Fruit fly (Drosophila melanogaster) whole organism, embryonic: ENCODE data around the gene CG12017.

Experiments used
- Atf-2 ChIP-seq: fragments of 200-800 bp; sonication (Bioruptor generic); optimal IDR thresholded peaks from 2 replicates; lab custom pipeline; 2016; ENCODE audit warnings: missing biosample characterization, missing genetic modification characterization
- CG10366 ChIP-seq: fragments of 200-800 bp; sonication (Bioruptor generic); IDR thresholded peaks from 2 replicates; pipeline ENCODE4 v1.3.6; 2022; ENCODE audit warnings: missing biosample characterization, missing genetic modification characterization
- CG10431 ChIP-seq: fragments of 200-800 bp; sonication (Bioruptor generic); optimal IDR thresholded peaks from 3 replicates; lab custom pipeline; 2018; ENCODE audit warnings: missing biosample characterization, mild to moderate bottlenecking, missing genetic modification characterization
- CG13624 ChIP-seq: fragments of 200-800 bp; sonication (Bioruptor generic); optimal IDR thresholded peaks from 2 replicates; lab custom pipeline; 2016; ENCODE audit warnings: missing biosample characterization, missing genetic modification characterization
- CG15073 ChIP-seq: fragments of 200-800 bp; sonication (Bioruptor generic); optimal IDR thresholded peaks from 2 replicates; lab custom pipeline; 2016; ENCODE audit warnings: missing biosample characterization, missing genetic modification characterization
- CG1602 ChIP-seq: fragments of 200-800 bp; sonication (Bioruptor generic); optimal IDR thresholded peaks from 3 replicates; lab custom pipeline; 2016; ENCODE audit warnings: missing biosample characterization, missing genetic modification characterization
- CG16779 ChIP-seq: fragments of 200-800 bp; sonication (Bioruptor generic); IDR thresholded peaks from 2 replicates; pipeline ENCODE4 v1.3.6; 2022; ENCODE audit warnings: missing biosample characterization, missing genetic modification characterization
- CG17359 ChIP-seq: fragments of 200-800 bp; sonication (Bioruptor generic); optimal IDR thresholded peaks from 3 replicates; lab custom pipeline; 2018; ENCODE audit warnings: missing biosample characterization, mild to moderate bottlenecking, missing genetic modification characterization, moderate library complexity
- CG17612 ChIP-seq: fragments of 200-800 bp; sonication (Bioruptor generic); IDR thresholded peaks from 2 replicates; pipeline ENCODE4 v1.3.6; 2022; ENCODE audit warnings: missing biosample characterization, missing genetic modification characterization
- CG17912 ChIP-seq: fragments of 200-800 bp; sonication (Bioruptor generic); optimal IDR thresholded peaks from 2 replicates; lab custom pipeline; 2018; ENCODE audit warnings: missing biosample characterization, mild to moderate bottlenecking, missing genetic modification characterization
- CG2129 ChIP-seq: fragments of 200-800 bp; sonication (Bioruptor generic); IDR thresholded peaks from 2 replicates; pipeline ENCODE4 v1.3.6; 2022; ENCODE audit warnings: missing biosample characterization, missing genetic modification characterization; ENCODE audit not compliant: partially characterized antibody
- CG33557 ChIP-seq: fragments of 200-800 bp; sonication (Bioruptor generic); optimal IDR thresholded peaks from 2 replicates; lab custom pipeline; 2019; ENCODE audit warnings: missing biosample characterization, mild to moderate bottlenecking, missing genetic modification characterization, moderate library complexity
- CG4404 ChIP-seq: fragments of 200-800 bp; sonication (Bioruptor generic); IDR thresholded peaks from 2 replicates; pipeline ENCODE4 v1.3.6; 2022; ENCODE audit warnings: missing biosample characterization, missing genetic modification characterization
- CG4707 ChIP-seq: fragments of 200-800 bp; sonication (Bioruptor generic); optimal IDR thresholded peaks from 2 replicates; lab custom pipeline; 2018; ENCODE audit warnings: missing biosample characterization, mild to moderate bottlenecking, missing genetic modification characterization, moderate library complexity
- CG6254 ChIP-seq: fragments of 200-800 bp; sonication (Bioruptor generic); optimal IDR thresholded peaks from 3 replicates; lab custom pipeline; 2017; ENCODE audit warnings: mild to moderate bottlenecking, missing biosample characterization, missing genetic modification reagents, missing genetic modification characterization
- CG7839 ChIP-seq: fragments of 200-800 bp; sonication (Bioruptor generic); optimal IDR thresholded peaks from 3 replicates; lab custom pipeline; 2018; ENCODE audit warnings: missing biosample characterization, mild to moderate bottlenecking, missing genetic modification characterization, moderate library complexity
- CG7928 ChIP-seq: fragments of 200-800 bp; sonication (Bioruptor generic); optimal IDR thresholded peaks from 2 replicates; lab custom pipeline; 2017; ENCODE audit warnings: missing biosample characterization, mild to moderate bottlenecking, missing genetic modification characterization
- CG8924 ChIP-seq: fragments of 200-800 bp; optimal IDR thresholded peaks from 3 replicates; lab custom pipeline; 2019; ENCODE audit warnings: missing biosample characterization, mild to moderate bottlenecking, missing genetic modification characterization, moderate library complexity
- CG9817 ChIP-seq: fragments of 200-800 bp; sonication (Bioruptor generic); optimal IDR thresholded peaks from 2 replicates; lab custom pipeline; 2018; ENCODE audit warnings: missing biosample characterization, mild to moderate bottlenecking, missing genetic modification characterization, moderate library complexity
- Elba2 ChIP-seq: fragments of 200-800 bp; sonication (Bioruptor generic); optimal IDR thresholded peaks from 3 replicates; lab custom pipeline; 2016; ENCODE audit warnings: missing biosample characterization, missing genetic modification characterization
- HLH3B ChIP-seq: fragments of 200-800 bp; sonication (Bioruptor generic); IDR thresholded peaks from 2 replicates; pipeline ENCODE4 v1.3.6; 2022; ENCODE audit warnings: missing biosample characterization, missing genetic modification characterization
- HLH4C ChIP-seq: fragments of 200-800 bp; sonication (Bioruptor generic); IDR thresholded peaks from 3 replicates; pipeline ENCODE4 v1.3.6; 2022; ENCODE audit warnings: missing biosample characterization, missing genetic modification characterization; ENCODE audit not compliant: partially characterized antibody
- Hr39 ChIP-seq: fragments of >200 bp; optimal IDR thresholded peaks from 2 replicates; lab custom pipeline; 2017
- MBD-R2 ChIP-seq: fragments of 200-800 bp; sonication (Bioruptor generic); IDR thresholded peaks from 2 replicates; pipeline ENCODE4 v1.3.6; 2022; ENCODE audit warnings: missing biosample characterization, missing genetic modification characterization
- Mes4 ChIP-seq: fragments of 200-800 bp; sonication (Bioruptor generic); optimal IDR thresholded peaks from 2 replicates; lab custom pipeline; 2016; ENCODE audit warnings: missing biosample characterization, missing genetic modification characterization
- Nf-YA ChIP-seq: fragments of 200-800 bp; sonication (Bioruptor generic); IDR thresholded peaks from 2 replicates; pipeline ENCODE4 v1.3.6; 2022; ENCODE audit warnings: missing biosample characterization, missing genetic modification characterization
- Opbp ChIP-seq: fragments of 200-800 bp; sonication (Bioruptor generic); IDR thresholded peaks from 3 replicates; pipeline ENCODE4 v1.3.6; 2022; ENCODE audit warnings: missing biosample characterization, missing genetic modification characterization; ENCODE audit not compliant: partially characterized antibody
- Poxn ChIP-seq: fragments of 200-800 bp; sonication (Bioruptor generic); IDR thresholded peaks from 2 replicates; pipeline ENCODE4 v1.3.6; 2022; ENCODE audit warnings: missing biosample characterization, missing genetic modification characterization
- Ptx1 ChIP-seq: fragments of 200-800 bp; sonication (Bioruptor generic); IDR thresholded peaks from 2 replicates; pipeline ENCODE4 v1.3.6; 2022; ENCODE audit warnings: missing biosample characterization, missing genetic modification characterization
- Sox102F ChIP-seq: fragments of 200-800 bp; sonication (Bioruptor generic); optimal IDR thresholded peaks from 2 replicates; lab custom pipeline; 2018; ENCODE audit warnings: missing biosample characterization, mild to moderate bottlenecking, missing genetic modification characterization, moderate library complexity
- Sry-δ ChIP-seq: fragments of 200-800 bp; sonication (Bioruptor generic); optimal IDR thresholded peaks from 2 replicates; lab custom pipeline; 2016; ENCODE audit warnings: missing biosample characterization, missing genetic modification characterization
- Stat92E ChIP-seq, 3 experiments: fragments of >200 bp in 2 of 3; fragments of 200-800 bp in 1 of 3; sonication (Bioruptor generic) in 1 of 3; optimal IDR thresholded peaks; 2 replicates each; lab custom pipeline; 2017 to 2019; ENCODE audit warnings: missing biosample characterization in 3 of 3, missing genetic modification characterization in 3 of 3, mild to moderate bottlenecking in 1 of 3, moderate library complexity in 1 of 3
- ash1 ChIP-seq: fragments of 200-800 bp; sonication (Bioruptor generic); optimal IDR thresholded peaks from 2 replicates; lab custom pipeline; 2018; ENCODE audit warnings: missing biosample characterization, mild to moderate bottlenecking, missing genetic modification characterization
- bigmax ChIP-seq: fragments of 200-800 bp; sonication (Bioruptor generic); optimal IDR thresholded peaks from 2 replicates; lab custom pipeline; 2018; ENCODE audit warnings: missing biosample characterization, mild to moderate bottlenecking, missing genetic modification characterization
- dati ChIP-seq: fragments of 200-800 bp; sonication (Bioruptor generic); IDR thresholded peaks from 2 replicates; pipeline ENCODE4 v1.3.6; 2022; ENCODE audit warnings: missing biosample characterization, missing genetic modification characterization
- esg ChIP-seq: fragments of 200-800 bp; sonication (Bioruptor generic); conservative IDR thresholded peaks from 2 replicates; pipeline ENCODE4 v1.3.6; 2022; ENCODE audit warnings: missing biosample characterization, missing genetic modification characterization
- fd102C ChIP-seq: fragments of 200-800 bp; sonication (Bioruptor generic); optimal IDR thresholded peaks from 2 replicates; lab custom pipeline; 2018; ENCODE audit warnings: missing biosample characterization, mild to moderate bottlenecking, missing genetic modification characterization, moderate library complexity
- fru ChIP-seq: fragments of >200 bp; optimal IDR thresholded peaks from 2 replicates; lab custom pipeline; 2017
- grn ChIP-seq: fragments of 200-800 bp; sonication (Bioruptor generic); optimal IDR thresholded peaks from 3 replicates; lab custom pipeline; 2017; ENCODE audit warnings: missing biosample characterization, missing genetic modification characterization
- ham ChIP-seq: fragments of 200-800 bp; sonication (Bioruptor generic); IDR thresholded peaks from 2 replicates; pipeline ENCODE4 v1.3.6; 2022; ENCODE audit warnings: missing biosample characterization, missing genetic modification characterization
- hb ChIP-seq: fragments of 200-800 bp; sonication (Bioruptor generic); IDR thresholded peaks from 3 replicates; pipeline ENCODE4 v1.3.6; 2022; ENCODE audit warnings: missing biosample characterization, missing genetic modification characterization; ENCODE audit not compliant: partially characterized antibody
- onecut ChIP-seq: fragments of 200-800 bp; sonication (Bioruptor generic); IDR thresholded peaks from 2 replicates; pipeline ENCODE4 v1.3.6; 2022; ENCODE audit warnings: missing biosample characterization, missing genetic modification characterization
- pita ChIP-seq: fragments of 200-800 bp; sonication (Bioruptor generic); optimal IDR thresholded peaks from 2 replicates; lab custom pipeline; 2017; ENCODE audit warnings: missing biosample characterization, mild to moderate bottlenecking, missing genetic modification characterization
- sd ChIP-seq: fragments of 200-800 bp; sonication (Bioruptor generic); optimal IDR thresholded peaks from 3 replicates; lab custom pipeline; 2018; ENCODE audit warnings: missing biosample characterization, mild to moderate bottlenecking, missing genetic modification characterization, moderate library complexity
- sens-2 ChIP-seq: fragments of 200-800 bp; sonication (Bioruptor generic); IDR thresholded peaks from 2 replicates; pipeline ENCODE4 v1.3.6; 2022; ENCODE audit warnings: missing biosample characterization, missing genetic modification characterization
- shn ChIP-seq: fragments of 200-800 bp; sonication (Bioruptor generic); optimal IDR thresholded peaks from 3 replicates; lab custom pipeline; 2016; ENCODE audit warnings: missing biosample characterization, missing genetic modification characterization
- so ChIP-seq: fragments of 200-800 bp; sonication (Bioruptor generic); IDR thresholded peaks from 3 replicates; pipeline ENCODE4 v1.3.6; 2022; ENCODE audit warnings: missing biosample characterization, missing genetic modification characterization
- tx ChIP-seq: fragments of 200-800 bp; sonication (Bioruptor generic); optimal IDR thresholded peaks from 2 replicates; lab custom pipeline; 2016; ENCODE audit warnings: missing biosample characterization, missing genetic modification characterization
- unpg ChIP-seq: fragments of 200-800 bp; sonication (Bioruptor generic); optimal IDR thresholded peaks from 3 replicates; lab custom pipeline; 2018; ENCODE audit warnings: missing biosample characterization, mild to moderate bottlenecking, missing genetic modification characterization, moderate library complexity
- zfh2 ChIP-seq: fragments of 200-800 bp; sonication (Bioruptor generic); optimal IDR thresholded peaks from 2 replicates; lab custom pipeline; 2016; ENCODE audit warnings: missing biosample characterization, missing genetic modification characterization

The CG12017 gene

DNA sequence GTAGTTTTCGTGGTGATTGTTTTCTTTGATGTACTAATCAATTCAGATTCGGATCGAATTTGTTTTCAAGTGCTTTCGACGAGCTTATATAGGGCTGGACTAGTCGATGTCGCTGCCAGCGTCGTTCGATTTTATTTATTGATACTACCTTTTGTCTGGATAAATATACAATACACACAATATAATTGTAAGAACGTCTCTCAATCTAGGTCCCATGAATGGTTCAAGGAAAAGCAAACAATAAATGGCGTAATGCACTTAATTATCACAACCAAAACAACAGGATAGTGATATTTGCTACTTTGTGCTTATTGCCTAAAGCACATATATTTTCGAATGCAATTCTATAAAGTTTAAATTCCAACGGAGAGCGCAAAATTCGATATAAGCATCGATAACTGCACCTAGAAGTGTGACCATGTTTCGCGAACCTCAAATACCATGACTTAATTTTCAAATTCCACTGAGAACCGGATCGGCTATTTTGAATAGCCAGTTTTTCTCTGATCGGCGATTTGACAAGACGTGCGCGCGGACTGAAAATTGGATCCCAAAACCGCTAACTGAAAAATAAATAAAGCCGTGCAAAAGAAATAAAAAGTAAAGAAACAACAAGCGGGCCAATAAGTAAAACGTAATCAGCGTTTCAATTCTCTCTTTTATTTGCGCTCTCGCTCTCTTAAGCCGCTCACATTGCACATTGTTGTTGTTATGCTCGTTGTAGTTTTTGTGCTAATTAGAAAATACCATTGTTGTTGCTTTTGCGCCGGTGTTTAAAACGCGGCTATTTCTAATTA lies 56.5 kb downstream of the CG12017 start, which contains the start of the genes Drsl6 and kst (continued):
- TF ChIP-seq CG17359 (tag; lab: Kevin White, UChicago) (peak; percentile 34), Mes4 (GFP tag; lab: Kevin White, UChicago) (no peak), Poxn (GFP tag; lab: Robert Waterston, UW) (no peak), tx (GFP tag; lab: Kevin White, UChicago) (no peak), ham (no peak), Elba2 (GFP tag; lab: Kevin White, UChicago) (peak; percentile 94), shn (GFP tag; lab: Kevin White, UChicago) (no peak), so (GFP tag; lab: Robert Waterston, UW) (peak; percentile 15; the same call in 1 of the 3 replicates), CG33557 (GFP tag; lab: Kevin White, UChicago) (peak; percentile 19), unpg (GFP tag; lab: Kevin White, UChicago) (no peak), Hr39 (lab: Kevin White, UChicago) (no peak), bigmax (no peak), CG8924 (tag; lab: Kevin White, UChicago) (peak; percentile 39), sd (tag; lab: Kevin White, UChicago) (peak; percentile 96), CG15073 (GFP tag; lab: Kevin White, UChicago) (no peak), esg (GFP tag; lab: Robert Waterston, UW) (no peak), CG2129 (GFP tag; lab: Robert Waterston, UW) (no peak), CG10431 (GFP tag; lab: Kevin White, UChicago) (no peak), CG7928 (GFP tag; lab: Kevin White, UChicago) (no peak), Stat92E (GFP tag; optimal IDR thresholded peaks at IDR 0.05; lab: Kevin White, UChicago) (no peak), Atf-2 (no peak), sens-2 (no peak), HLH3B (GFP tag; lab: Robert Waterston, UW) (peak; percentile 14; the same call in 1 of the 2 replicates), CG16779 (GFP tag; lab: Robert Waterston, UW) (no peak), CG17612 (GFP tag; lab: Robert Waterston, UW) (no peak), CG1602 (GFP tag; lab: Kevin White, UChicago) (no peak), CG13624 (GFP tag; lab: Kevin White, UChicago) (peak; percentile 6), CG9817 (tag; lab: Kevin White, UChicago) (no peak), ash1 (GFP tag; lab: Kevin White, UChicago) (no peak), Ptx1 (GFP tag; lab: Robert Waterston, UW) (no peak), pita (GFP tag; lab: Kevin White, UChicago) (no peak), CG6254 (GFP tag; lab: Kevin White, UChicago) (no peak), hb (GFP tag; lab: Robert Waterston, UW) (no peak), zfh2 (GFP tag; lab: Kevin White, UChicago) (no peak), CG4404 (GFP tag; lab: Robert Waterston, UW) (no peak), HLH4C (GFP tag; lab: Robert Waterston, UW) (peak; percentile 38; the same call in 2 of the 3 replicates), CG17912 (no peak), Opbp (peak; percentile 70), Sox102F (GFP tag; lab: Kevin White, UChicago) (no peak), dati (GFP tag; lab: Robert Waterston, UW) (no peak), Nf-YA (peak; percentile 25; the same call in 1 of the 2 replicates), CG10366 (GFP tag; lab: Robert Waterston, UW) (no peak), onecut (GFP tag; lab: Robert Waterston, UW) (peak; percentile 24; the same call in 1 of the 2 replicates), MBD-R2 (GFP tag; lab: Robert Waterston, UW) (no peak; the same call in 1 of the 2 replicates), grn (GFP tag; lab: Kevin White, UChicago) (peak; percentile 16), fru (lab: Kevin White, UChicago) (no peak), Sry-δ (GFP tag; lab: Kevin White, UChicago) (peak; percentile 50), CG7839 (no peak), CG4707 (GFP tag; lab: Kevin White, UChicago) (no peak), fd102C (GFP tag; lab: Kevin White, UChicago) (no peak)
